Fruit fly (Drosophila melanogaster) whole organism, wandering third instar larva: ENCODE data around the gene CG33093.

Source experiments
- CG32264 ChIP-seq: fragments of 200-800 bp; sonication (Bioruptor generic); optimal IDR thresholded peaks from 2 replicates; lab custom pipeline; 2016; ENCODE audit warnings: missing biosample characterization, missing genetic modification characterization
- CG9705 ChIP-seq: fragments of 200-800 bp; sonication (Bioruptor generic); optimal IDR thresholded peaks from 2 replicates; lab custom pipeline; 2018; ENCODE audit warnings: missing biosample characterization, mild to moderate bottlenecking, missing genetic modification characterization
- CrebA ChIP-seq: fragments of 200-800 bp; sonication (Bioruptor generic); optimal IDR thresholded peaks from 2 replicates; lab custom pipeline; 2016; ENCODE audit warnings: missing biosample characterization, mild to moderate bottlenecking, missing genetic modification characterization, borderline replicate concordance
- Dfd ChIP-seq: fragments of >200 bp; optimal IDR thresholded peaks from 2 replicates; lab custom pipeline; 2017; ENCODE audit warnings: missing biosample characterization, missing genetic modification characterization
- Dif ChIP-seq: fragments of 200-275, 200-300 bp; sonication (Bioruptor generic); optimal IDR thresholded peaks from 2 replicates; lab custom pipeline; 2018; ENCODE audit warnings: missing biosample characterization, missing genetic modification characterization; ENCODE audit not compliant: partially characterized antibody
- GATAd ChIP-seq: sonication (Bioruptor generic); optimal IDR thresholded peaks from 2 replicates; lab custom pipeline; 2016; ENCODE audit warnings: missing biosample characterization, missing genetic modification characterization
- HLH106 ChIP-seq: fragments of 200-800 bp; optimal IDR thresholded peaks from 3 replicates; lab custom pipeline; 2019; ENCODE audit warnings: missing biosample characterization, mild to moderate bottlenecking, missing genetic modification characterization, moderate library complexity
- Hnf4 ChIP-seq: fragments of 200-800 bp; sonication (Bioruptor generic); optimal IDR thresholded peaks from 2 replicates; lab custom pipeline; 2016; ENCODE audit warnings: missing biosample characterization, mild to moderate bottlenecking, missing genetic modification characterization
- Hr78 ChIP-seq: fragments of >200 bp; optimal IDR thresholded peaks from 2 replicates; lab custom pipeline; 2017; ENCODE audit warnings: missing biosample characterization, missing genetic modification characterization
- Hr83 ChIP-seq: fragments of 200-300 bp; sonication (Bioruptor generic); optimal IDR thresholded peaks from 2 replicates; lab custom pipeline; 2016; ENCODE audit warnings: missing biosample characterization, mild to moderate bottlenecking, missing genetic modification characterization, moderate library complexity; ENCODE audit not compliant: poor library complexity, severe bottlenecking
- Jra ChIP-seq: sonication (Bioruptor generic); optimal IDR thresholded peaks from 2 replicates; lab custom pipeline; 2016; ENCODE audit warnings: missing biosample characterization, missing genetic modification characterization
- Mio ChIP-seq: sonication (Bioruptor generic); optimal IDR thresholded peaks from 2 replicates; lab custom pipeline; 2016; ENCODE audit warnings: missing biosample characterization, missing genetic modification characterization
- Myc ChIP-seq: fragments of >200 bp; optimal IDR thresholded peaks from 2 replicates; lab custom pipeline; 2017
- N ChIP-seq: fragments of >200 bp; optimal IDR thresholded peaks from 2 replicates; lab custom pipeline; 2018; ENCODE audit warnings: missing biosample characterization, missing external identifiers, missing genetic modification characterization
- Rel ChIP-seq, 2 experiments: fragments of 200-800 bp; sonication (Bioruptor generic) in 1 of 2; optimal IDR thresholded peaks; 2 replicates in 1 of 2; 3 replicates in 1 of 2; lab custom pipeline; 2016 to 2019; ENCODE audit warnings: mild to moderate bottlenecking in 2 of 2, missing biosample characterization in 2 of 2, missing genetic modification characterization in 2 of 2, moderate library complexity in 1 of 2
- Vsx2 ChIP-seq: fragments of 200-300, 225-300 bp; sonication (Bioruptor generic); optimal IDR thresholded peaks from 2 replicates; lab custom pipeline; 2018; ENCODE audit warnings: missing biosample characterization, missing genetic modification characterization; ENCODE audit not compliant: partially characterized antibody
- br ChIP-seq: fragments of 200-800 bp; sonication (Bioruptor generic); optimal IDR thresholded peaks from 2 replicates; lab custom pipeline; 2016; ENCODE audit warnings: missing biosample characterization, missing genetic modification characterization
- dl ChIP-seq, 2 experiments: fragments of 175-275, 200-275 bp in 1 of 2; fragments of 200-275 bp in 1 of 2; sonication (Bioruptor generic); optimal IDR thresholded peaks; lab custom pipeline; 2018; ENCODE audit warnings: mild to moderate bottlenecking in 2 of 2, missing biosample characterization in 2 of 2, missing genetic modification characterization in 2 of 2, moderate library complexity in 2 of 2; ENCODE audit not compliant: partially characterized antibody in 2 of 2, insufficient read depth in 1 of 2
- dmrt93B ChIP-seq: fragments of 200-800 bp; sonication (Bioruptor generic); optimal IDR thresholded peaks from 2 replicates; lab custom pipeline; 2018; ENCODE audit warnings: missing biosample characterization, mild to moderate bottlenecking, missing genetic modification characterization
- dsf ChIP-seq: sonication (Bioruptor generic); optimal IDR thresholded peaks from 2 replicates; lab custom pipeline; 2016; ENCODE audit warnings: missing biosample characterization, missing genetic modification characterization, borderline replicate concordance
- ey ChIP-seq: fragments of 200-800 bp; sonication (Bioruptor generic); optimal IDR thresholded peaks from 2 replicates; lab custom pipeline; 2016; ENCODE audit warnings: missing biosample characterization, missing genetic modification characterization
- foxo ChIP-seq, 2 experiments: fragments of 200-800 bp; sonication (Bioruptor generic); optimal IDR thresholded peaks; 2 replicates in 1 of 2; 3 replicates in 1 of 2; lab custom pipeline; 2016 to 2017; ENCODE audit warnings: missing biosample characterization in 2 of 2, missing genetic modification characterization in 2 of 2
- fru ChIP-seq: fragments of 200-800 bp; sonication (Bioruptor generic); optimal IDR thresholded peaks from 3 replicates; lab custom pipeline; 2016; ENCODE audit warnings: missing biosample characterization, mild to moderate bottlenecking, missing genetic modification characterization
- h ChIP-seq: fragments of 200-800 bp; sonication (Bioruptor generic); optimal IDR thresholded peaks from 3 replicates; lab custom pipeline; 2016; ENCODE audit warnings: missing biosample characterization, mild to moderate bottlenecking, missing genetic modification characterization
- lola ChIP-seq: fragments of >200 bp; optimal IDR thresholded peaks from 2 replicates; lab custom pipeline; 2017; ENCODE audit warnings: missing biosample characterization, missing genetic modification characterization
- pan ChIP-seq: fragments of >200 bp; optimal IDR thresholded peaks from 2 replicates; lab custom pipeline; 2017
- psq ChIP-seq: fragments of 200-800 bp; sonication (Bioruptor generic); optimal IDR thresholded peaks from 3 replicates; lab custom pipeline; 2017; ENCODE audit warnings: missing biosample characterization, mild to moderate bottlenecking, missing genetic modification characterization, moderate library complexity
- rgr ChIP-seq: fragments of 200-800 bp; sonication (Bioruptor generic); optimal IDR thresholded peaks from 3 replicates; lab custom pipeline; 2016; ENCODE audit warnings: missing biosample characterization, mild to moderate bottlenecking, missing genetic modification characterization
- sage ChIP-seq: fragments of 200-800 bp; sonication (Bioruptor generic); optimal IDR thresholded peaks from 2 replicates; lab custom pipeline; 2016; ENCODE audit warnings: missing biosample characterization, mild to moderate bottlenecking, missing genetic modification characterization
- sv ChIP-seq: fragments of 200-800 bp; sonication (Bioruptor generic); optimal IDR thresholded peaks from 3 replicates; lab custom pipeline; 2016; ENCODE audit warnings: missing biosample characterization, missing genetic modification characterization
- tai ChIP-seq: sonication (Bioruptor generic); optimal IDR thresholded peaks from 2 replicates; lab custom pipeline; 2016; ENCODE audit warnings: missing biosample characterization, missing genetic modification characterization
- usp ChIP-seq: fragments of >200 bp; optimal IDR thresholded peaks from 2 replicates; lab custom pipeline; 2017; ENCODE audit warnings: missing biosample characterization, missing genetic modification characterization
- woc ChIP-seq: sonication (Bioruptor generic); optimal IDR thresholded peaks from 2 replicates; lab custom pipeline; 2016; ENCODE audit warnings: missing biosample characterization, mild to moderate bottlenecking, missing genetic modification characterization

Gene CG33093

DNA sequence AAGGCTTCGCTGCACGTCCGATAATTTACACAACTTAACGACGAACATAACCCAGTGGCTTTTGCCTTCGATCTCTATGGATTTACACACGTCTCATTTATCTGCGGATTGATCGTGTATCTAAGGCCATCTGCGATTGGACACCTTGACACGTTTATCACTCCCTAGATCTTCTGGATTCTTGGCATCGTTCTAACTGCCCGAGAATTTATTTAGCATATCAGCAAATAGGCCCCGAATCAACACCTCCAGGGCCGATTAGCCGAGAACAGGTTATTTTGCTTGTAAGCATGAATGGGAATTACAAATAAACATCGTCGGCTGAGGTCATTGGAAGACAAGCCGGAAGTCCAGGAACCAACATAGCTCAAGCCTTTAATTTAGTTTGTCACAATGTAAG is 36.8 kb upstream of the CG33093 start:
- TF ChIP-seq Hnf4 (no peak), Dif (no peak), psq (GFP tag; lab: Kevin White, UChicago) (no peak), Myc (lab: Kevin White, UChicago) (no peak), CG9705 (no peak), dmrt93B (GFP tag; lab: Kevin White, UChicago) (no peak), usp (GFP tag; lab: Kevin White, UChicago) (no peak), Jra (GFP tag; lab: Kevin White, UChicago) (no peak), sage (no peak), pan (lab: Kevin White, UChicago) (no peak), foxo (GFP tag; optimal IDR thresholded peaks at IDR 0.05; lab: Kevin White, UChicago) (no peak), Vsx2 (no peak), Hr83 (GFP tag; lab: Kevin White, UChicago) (no peak), woc (GFP tag; lab: Kevin White, UChicago) (no peak), fru (GFP tag; lab: Kevin White, UChicago) (no peak)

DNA sequence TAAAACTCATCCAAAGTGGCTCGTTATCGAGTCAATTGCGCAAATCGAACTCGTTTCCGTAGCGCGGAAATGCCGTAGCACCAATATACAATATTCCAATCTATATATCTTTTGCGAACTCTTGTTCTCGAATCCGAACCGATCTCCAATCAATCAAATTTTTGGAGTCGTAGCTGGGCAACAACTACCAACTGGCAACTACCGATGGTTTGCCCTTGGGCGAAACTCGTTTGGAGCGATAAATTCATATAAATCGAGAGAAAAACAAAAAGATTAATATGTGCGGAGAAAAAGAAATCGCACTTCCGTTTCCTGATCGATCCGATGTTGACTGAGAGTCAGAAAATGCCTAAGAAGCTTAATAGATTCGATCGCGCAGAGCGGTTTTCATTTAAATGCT is 34.0 kb upstream of the CG33093 start:
- TF ChIP-seq ey (GFP tag; lab: Kevin White, UChicago) (no peak), sv (GFP tag; lab: Kevin White, UChicago) (no peak)
- TF ChIP-seq, all 38 proteins: peak for 0

DNA sequence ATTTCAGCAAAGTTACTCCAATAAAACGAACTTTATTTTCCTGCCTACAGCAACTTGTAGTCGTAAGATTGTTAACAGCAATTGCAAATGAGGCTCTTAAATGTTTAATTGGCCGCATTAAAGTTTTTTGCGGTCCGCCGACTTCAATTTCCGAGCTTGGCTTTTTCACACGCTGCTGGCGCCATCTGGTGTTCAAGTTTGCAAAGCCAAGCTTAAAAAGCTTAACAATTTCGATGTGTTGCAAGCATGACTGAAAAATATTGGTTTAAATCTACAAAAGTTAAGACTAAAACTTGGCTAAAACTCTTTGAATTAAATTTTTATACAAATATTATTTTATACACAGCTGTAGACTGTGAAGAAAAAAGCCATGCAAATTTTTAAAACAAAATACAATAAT is 33.0 kb upstream of the CG33093 start:
- no peak for TF ChIP-seq foxo (GFP tag; optimal IDR thresholded peaks at IDR 0.05; lab: Kevin White, UChicago)
- no peak for TF ChIP-seq Mio (GFP tag; lab: Kevin White, UChicago)
- TF ChIP-seq CrebA (GFP tag; lab: Kevin White, UChicago): no peak
- TF ChIP-seq Myc (lab: Kevin White, UChicago): no peak
- no peak for TF ChIP-seq N (GFP tag; lab: Kevin White, UChicago)
- TF ChIP-seq dmrt93B (GFP tag; lab: Kevin White, UChicago): no peak
- TF ChIP-seq Rel (GFP tag; optimal IDR thresholded peaks at IDR 0.05; lab: Kevin White, UChicago): no peak
- TF ChIP-seq Rel (tag; optimal IDR thresholded peaks at IDR 0.05; lab: Kevin White, UChicago): no peak
- TF ChIP-seq tai (GFP tag; lab: Kevin White, UChicago): no peak
- TF ChIP-seq rgr (GFP tag; lab: Kevin White, UChicago): no peak
- no peak for TF ChIP-seq psq (GFP tag; lab: Kevin White, UChicago)
- no peak for TF ChIP-seq fru (GFP tag; lab: Kevin White, UChicago)
- TF ChIP-seq CG32264 (GFP tag; lab: Kevin White, UChicago): no peak
- TF ChIP-seq h: no peak
- no peak for TF ChIP-seq dsf

DNA sequence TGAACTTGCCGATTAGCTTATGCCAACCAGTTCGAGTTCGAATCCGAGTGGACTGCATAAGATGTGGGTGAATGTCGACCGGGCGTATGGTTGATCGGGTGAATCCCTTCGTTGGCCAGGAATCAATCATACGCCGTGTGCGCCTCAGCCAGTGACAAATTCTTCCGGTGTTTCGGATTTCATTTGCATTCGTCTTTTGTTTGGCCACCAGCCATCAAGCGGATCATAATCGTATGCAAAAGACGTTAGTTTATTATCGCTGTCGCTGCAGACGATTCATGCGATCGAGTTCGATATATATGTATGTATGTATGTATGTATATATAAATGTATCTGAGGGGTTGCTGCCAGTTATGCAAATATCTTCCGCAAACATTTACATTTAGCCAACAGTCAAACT is 32.4 kb upstream of the CG33093 start:
- no peak for TF ChIP-seq Mio (GFP tag; lab: Kevin White, UChicago)

- TF ChIP-seq Dif (no peak), CG9705 (no peak), sv (GFP tag; lab: Kevin White, UChicago) (no peak), pan (lab: Kevin White, UChicago) (no peak), dsf (no peak)
Observed at dm6 chr3R:22562502-22562901, 30.8 kb upstream of the CG33093 start, which contains the start of gene sit. Gene sit (minus strand): TSS chr3R:22562572.

- no peak for TF ChIP-seq br (GFP tag; lab: Kevin White, UChicago)
- no peak for TF ChIP-seq HLH106 (tag; lab: Kevin White, UChicago)
- TF ChIP-seq rgr (GFP tag; lab: Kevin White, UChicago): no peak
- TF ChIP-seq usp (GFP tag; lab: Kevin White, UChicago): no peak
Observed at dm6 chr3R:22560224-22560623, 28.5 kb upstream of the CG33093 start.

dm6 chr3R:22558398-22558797 is 26.7 kb upstream of the CG33093 start:
- TF ChIP-seq tai (GFP tag; lab: Kevin White, UChicago) (no peak), CG9705 (no peak), Dfd (GFP tag; lab: Kevin White, UChicago) (no peak), foxo (GFP tag; optimal IDR thresholded peaks at IDR 0.05; lab: Kevin White, UChicago) (no peak), GATAd (GFP tag; lab: Kevin White, UChicago) (no peak), Hr78 (GFP tag; lab: Kevin White, UChicago) (no peak), lola (GFP tag; lab: Kevin White, UChicago) (no peak), dl (GFP tag; optimal IDR thresholded peaks at IDR 0.05; lab: Kevin White, UChicago; ENCODE audit: insufficient read depth in 1 of 2, partially characterized antibody in 2 of 2) (no peak), woc (GFP tag; lab: Kevin White, UChicago) (no peak)
